Worm (Caenorhabditis elegans) whole organism, young adult: ENCODE results near the gene vps-2.

ENCODE experiments used
- B0019.2 ChIP-seq: fragments of 200-800 bp; sonication (Bioruptor generic); conservative IDR thresholded peaks from 2 replicates; pipeline ENCODE4 v1.3.6; 2022; ENCODE audit warnings: missing genetic modification reagents, missing genetic modification characterization, missing compliant biosample characterization
- B0035.1 ChIP-seq: sonication (generic microtip); optimal IDR thresholded peaks from 2 replicates; lab custom pipeline; 2016; ENCODE audit warnings: missing genetic modification characterization, mild to moderate bottlenecking, missing compliant biosample characterization, missing genotype, missing genetic modification reagents
- B0336.3 ChIP-seq: fragments of 200-800 bp; sonication (Bioruptor generic); IDR thresholded peaks from 2 replicates; pipeline ENCODE4 v1.3.6; 2022; ENCODE audit warnings: missing genetic modification characterization, missing compliant biosample characterization
- F33H1.4 ChIP-seq: fragments of 200-800 bp; sonication (Bioruptor generic); IDR thresholded peaks from 2 replicates; pipeline ENCODE4 v1.3.6; 2022; ENCODE audit warnings: missing genetic modification reagents, missing genetic modification characterization, missing compliant biosample characterization
- F39B2.1 ChIP-seq: fragments of 200-800 bp; sonication (Bioruptor generic); IDR thresholded peaks from 2 replicates; pipeline ENCODE4 v1.3.6; 2022; ENCODE audit warnings: missing genetic modification reagents, missing genetic modification characterization, missing compliant biosample characterization
- F49E8.2 ChIP-seq: sonication (generic microtip); optimal IDR thresholded peaks from 3 replicates; lab custom pipeline; 2017; ENCODE audit warnings: missing genetic modification characterization, mild to moderate bottlenecking, missing compliant biosample characterization, antibody characterized with exemption, moderate library complexity; ENCODE audit not compliant: insufficient read depth
- F52B5.7 ChIP-seq: sonication (generic microtip); optimal IDR thresholded peaks from 2 replicates; lab custom pipeline; 2016; ENCODE audit warnings: mild to moderate bottlenecking, missing genetic modification characterization, missing compliant biosample characterization
- F55B11.4 ChIP-seq: sonication (generic microtip); optimal IDR thresholded peaks from 2 replicates; lab custom pipeline; 2016; ENCODE audit warnings: missing compliant biosample characterization, missing genetic modification characterization, borderline replicate concordance; ENCODE audit not compliant: insufficient read depth
- F57A8.1 ChIP-seq: fragments of 200-800 bp; sonication (Bioruptor generic); optimal IDR thresholded peaks from 2 replicates; lab custom pipeline; 2018; ENCODE audit warnings: mild to moderate bottlenecking, missing genetic modification characterization, moderate library complexity, missing compliant biosample characterization
- F57C9.4 ChIP-seq: sonication (generic microtip); optimal IDR thresholded peaks from 2 replicates; lab custom pipeline; 2017; ENCODE audit warnings: mild to moderate bottlenecking, missing genetic modification characterization, missing compliant biosample characterization
- K11D2.4 ChIP-seq: fragments of 200-800 bp; sonication (Bioruptor generic); IDR thresholded peaks from 2 replicates; pipeline ENCODE4 v1.3.6; 2022; ENCODE audit warnings: missing genetic modification reagents, missing genetic modification characterization, missing compliant biosample characterization
- T26A5.8 ChIP-seq: sonication (generic microtip); optimal IDR thresholded peaks from 2 replicates; lab custom pipeline; 2016; ENCODE audit warnings: missing genetic modification characterization, missing compliant biosample characterization
- ama-1 ChIP-seq, 3 experiments: fragments of 150-350 bp in 1 of 3; sonication (generic microtip) in 2 of 3; optimal IDR thresholded peaks; 2 replicates each; lab custom pipeline; 2014 to 2018; ENCODE audit warnings: missing biosample characterization in 2 of 3, missing genetic modification characterization in 2 of 3, missing genetic modification reagents in 2 of 3
- aptf-2 ChIP-seq: fragments of 200-800 bp; sonication (Bioruptor generic); conservative IDR thresholded peaks from 2 replicates; pipeline ENCODE4 v1.3.6; 2022; ENCODE audit warnings: missing genetic modification reagents, missing genetic modification characterization, missing compliant biosample characterization
- aptf-3 ChIP-seq: fragments of 200-800 bp; sonication (Bioruptor generic); IDR thresholded peaks from 2 replicates; pipeline ENCODE4 v1.3.6; 2022; ENCODE audit warnings: missing genetic modification characterization, missing compliant biosample characterization
- atf-7 ChIP-seq: sonication (generic microtip); optimal IDR thresholded peaks from 2 replicates; lab custom pipeline; 2017; ENCODE audit warnings: mild to moderate bottlenecking, missing genetic modification characterization, missing compliant biosample characterization
- cebp-1 ChIP-seq, 2 experiments: fragments of 200-800 bp in 1 of 2; sonication (Bioruptor generic) in 1 of 2; sonication (generic microtip) in 1 of 2; IDR thresholded peaks in 1 of 2; optimal IDR thresholded peaks in 1 of 2; 2 replicates each; pipeline versions ENCODE4 v1.3.6 to Lab custom; 2017 to 2022; ENCODE audit warnings: missing compliant biosample characterization in 2 of 2, missing genetic modification characterization in 2 of 2, mild to moderate bottlenecking in 1 of 2, missing genetic modification reagents in 1 of 2, moderate library complexity in 1 of 2
- ceh-100 ChIP-seq: fragments of 200-800 bp; sonication (Bioruptor generic); IDR thresholded peaks from 2 replicates; pipeline ENCODE4 v1.3.6; 2022; ENCODE audit warnings: missing genetic modification reagents, missing genetic modification characterization, missing compliant biosample characterization
- ceh-40 ChIP-seq: fragments of 200-800 bp; sonication (Bioruptor generic); IDR thresholded peaks from 2 replicates; pipeline ENCODE4 v1.3.6; 2022; ENCODE audit warnings: missing genetic modification characterization, missing compliant biosample characterization
- dox-1 ChIP-seq: fragments of 200-800 bp; sonication (Bioruptor generic); IDR thresholded peaks from 2 replicates; pipeline ENCODE4 v1.3.6; 2022; ENCODE audit warnings: missing genetic modification reagents, missing genetic modification characterization, missing compliant biosample characterization
- dpff-1 ChIP-seq: sonication (generic microtip); optimal IDR thresholded peaks from 2 replicates; lab custom pipeline; 2017; ENCODE audit warnings: mild to moderate bottlenecking, missing genetic modification characterization, missing compliant biosample characterization
- dpl-1 ChIP-seq: fragments of 150-350 bp; optimal IDR thresholded peaks from 2 replicates; lab custom pipeline; 2014; ENCODE audit warnings: missing biosample characterization, missing genetic modification reagents, missing genetic modification characterization
- egl-18 ChIP-seq: fragments of 200-800 bp; sonication (Bioruptor generic); IDR thresholded peaks from 2 replicates; pipeline ENCODE4 v1.3.6; 2022; ENCODE audit warnings: missing genetic modification reagents, missing genetic modification characterization, missing compliant biosample characterization
- egrh-3 ChIP-seq: fragments of 200-800 bp; sonication (Bioruptor generic); IDR thresholded peaks from 2 replicates; pipeline ENCODE4 v1.3.6; 2022; ENCODE audit warnings: missing genetic modification reagents, missing genetic modification characterization, missing compliant biosample characterization
- hmg-1.2 ChIP-seq: fragments of 200-800 bp; sonication (Bioruptor generic); IDR thresholded peaks from 2 replicates; pipeline ENCODE4 v1.3.6; 2022; ENCODE audit warnings: missing genetic modification reagents, missing genetic modification characterization, missing compliant biosample characterization
- hrde-1 ChIP-seq: sonication (generic microtip); optimal IDR thresholded peaks from 2 replicates; lab custom pipeline; 2016; ENCODE audit warnings: missing genetic modification characterization, mild to moderate bottlenecking, missing compliant biosample characterization, moderate library complexity, missing genotype, missing genetic modification reagents, borderline replicate concordance
- hsf-1 ChIP-seq: fragments of 200-800 bp; sonication (Bioruptor generic); IDR thresholded peaks from 2 replicates; pipeline ENCODE4 v1.3.6; 2022; ENCODE audit warnings: missing genetic modification reagents, missing genetic modification characterization, missing compliant biosample characterization
- lin-35 ChIP-seq, 3 experiments: fragments of 150-350 bp in 2 of 3; sonication (generic microtip) in 1 of 3; optimal IDR thresholded peaks; 2 replicates each; lab custom pipeline; 2014 to 2018; ENCODE audit warnings: missing biosample characterization in 3 of 3, missing genetic modification characterization in 3 of 3, missing genetic modification reagents in 3 of 3
- lin-40 ChIP-seq: sonication (generic microtip); optimal IDR thresholded peaks from 2 replicates; lab custom pipeline; 2016; ENCODE audit warnings: missing genetic modification characterization, mild to moderate bottlenecking, missing compliant biosample characterization, missing genotype, missing genetic modification reagents
- lin-54 ChIP-seq: fragments of 200-800 bp; sonication (Bioruptor generic); optimal IDR thresholded peaks from 2 replicates; lab custom pipeline; 2018; ENCODE audit warnings: mild to moderate bottlenecking, missing genetic modification characterization, missing compliant biosample characterization
- madf-6 ChIP-seq: fragments of 200-800 bp; sonication (Bioruptor generic); IDR thresholded peaks from 2 replicates; pipeline ENCODE4 v1.3.6; 2022; ENCODE audit warnings: missing genetic modification reagents, missing genetic modification characterization, missing compliant biosample characterization
- mel-28 ChIP-seq: sonication (generic microtip); optimal IDR thresholded peaks from 2 replicates; lab custom pipeline; 2016; ENCODE audit warnings: borderline replicate concordance, mild to moderate bottlenecking, missing genetic modification characterization, missing compliant biosample characterization
- mes-4 ChIP-seq: sonication (generic microtip); optimal IDR thresholded peaks from 2 replicates; lab custom pipeline; 2016; ENCODE audit warnings: missing genotype, missing genetic modification characterization, missing compliant biosample characterization
- nfyb-1 ChIP-seq: fragments of 200-800 bp; sonication (Bioruptor generic); IDR thresholded peaks from 2 replicates; pipeline ENCODE4 v1.3.6; 2022; ENCODE audit warnings: missing genetic modification reagents, missing genetic modification characterization, missing compliant biosample characterization
- pha-4 ChIP-seq: fragments of 150-350 bp; sonication (generic microtip); optimal IDR thresholded peaks from 2 replicates; lab custom pipeline; 2014; ENCODE audit warnings: missing biosample characterization, missing genetic modification reagents, missing genetic modification characterization
- rec-8 ChIP-seq, 2 experiments: sonication (generic microtip); optimal IDR thresholded peaks; 2 replicates each; lab custom pipeline; 2016; ENCODE audit warnings: mild to moderate bottlenecking in 2 of 2, missing genetic modification characterization in 2 of 2, missing genetic modification reagents in 2 of 2, missing genotype in 2 of 2, missing biosample characterization in 1 of 2, missing compliant biosample characterization in 1 of 2, moderate library complexity in 1 of 2
- snpc-1.3 ChIP-seq: sonication (generic microtip); optimal IDR thresholded peaks from 2 replicates; lab custom pipeline; 2017; ENCODE audit warnings: missing genetic modification characterization, mild to moderate bottlenecking, missing compliant biosample characterization, antibody characterized with exemption, moderate library complexity, missing genotype, missing genetic modification reagents; ENCODE audit not compliant: insufficient read depth
- snpc-3.4 ChIP-seq: sonication (generic microtip); optimal IDR thresholded peaks from 2 replicates; lab custom pipeline; 2017; ENCODE audit warnings: missing genetic modification characterization, mild to moderate bottlenecking, missing compliant biosample characterization, antibody characterized with exemption, moderate library complexity, missing genotype, missing genetic modification reagents
- tbx-9 ChIP-seq: sonication (generic microtip); optimal IDR thresholded peaks from 2 replicates; lab custom pipeline; 2016; ENCODE audit warnings: borderline replicate concordance, missing genetic modification characterization, inconsistent platforms, missing compliant biosample characterization
- xnd-1 ChIP-seq: sonication (generic microtip); optimal IDR thresholded peaks from 2 replicates; lab custom pipeline; 2016; ENCODE audit warnings: missing genotype, missing genetic modification reagents, missing genetic modification characterization, missing compliant biosample characterization
- zfh-2 ChIP-seq: fragments of 200-800 bp; sonication (Bioruptor generic); conservative IDR thresholded peaks from 2 replicates; pipeline ENCODE4 v1.3.6; 2022; ENCODE audit warnings: missing genetic modification reagents, missing genetic modification characterization, missing compliant biosample characterization
- ztf-18 ChIP-seq: sonication (generic microtip); optimal IDR thresholded peaks from 2 replicates; lab custom pipeline; 2016; ENCODE audit warnings: missing genotype, mild to moderate bottlenecking, missing genetic modification characterization, missing compliant biosample characterization
- ztf-22 ChIP-seq: fragments of 200-800 bp; sonication (Bioruptor generic); optimal IDR thresholded peaks from 2 replicates; lab custom pipeline; 2018; ENCODE audit warnings: mild to moderate bottlenecking, missing genetic modification characterization, moderate library complexity, missing compliant biosample characterization

Gene vps-2

DNA sequence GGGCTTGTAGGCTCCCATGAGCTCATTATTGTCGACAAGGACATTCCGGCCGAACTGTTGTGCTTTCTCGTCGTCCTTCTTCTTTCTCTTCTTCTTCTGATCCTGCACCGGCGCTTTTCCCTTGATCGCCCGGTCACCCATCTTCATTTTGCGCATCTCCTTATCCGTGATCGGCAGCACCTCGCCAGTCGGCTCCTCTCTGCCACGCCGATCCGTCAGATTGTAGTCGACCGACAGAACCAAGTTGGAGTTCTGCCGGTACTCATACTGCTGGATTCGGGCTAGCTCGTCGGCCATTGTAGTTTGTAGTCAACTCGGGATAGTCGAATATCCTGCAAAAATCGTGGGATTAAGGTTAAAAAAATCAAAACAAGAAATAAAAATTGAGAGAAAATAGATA, 31.4 kb downstream of the vps-2 start, which contains the start of gene snrp-200 (continued):
- no peak for TF ChIP-seq mes-4 (tag; lab: Kevin White, UChicago)
- TF ChIP-seq F39B2.1 (GFP tag; lab: Robert Waterston, UW) = peak; percentile 23; the same call in 1 of the 2 replicates
- no peak for TF ChIP-seq cebp-1 (GFP tag; IDR thresholded peaks at IDR 0.05; lab: Robert Waterston, UW)
- TF ChIP-seq cebp-1 (tag; optimal IDR thresholded peaks at IDR 0.05; lab: Kevin White, UChicago) = peak; percentile 13
- no peak for TF ChIP-seq ama-1 (optimal IDR thresholded peaks at IDR 0.05; lab: Kevin White, UChicago)
- TF ChIP-seq ama-1 (GFP tag; optimal IDR thresholded peaks at IDR 0.05; lab: Kevin White, UChicago) = peak in 1 of 2 experiments; percentile 35
- TF ChIP-seq F52B5.7 (tag; lab: Kevin White, UChicago) = peak; percentile 93
- TF ChIP-seq F55B11.4 (tag; lab: Kevin White, UChicago) = no peak
- no peak for TF ChIP-seq K11D2.4 (GFP tag; lab: Robert Waterston, UW)
- no peak for TF ChIP-seq snpc-1.3 (tag; lab: Kevin White, UChicago)
- 0 out of 2 replicates have a peak, but pooled peaks have one; percentile 20 for TF ChIP-seq hmg-1.2 (GFP tag; lab: Robert Waterston, UW)
- peak; percentile 73 for TF ChIP-seq hrde-1 (tag; lab: Kevin White, UChicago)
- no peak for TF ChIP-seq rec-8 (tag; optimal IDR thresholded peaks at IDR 0.05; lab: Kevin White, UChicago)
- TF ChIP-seq ceh-40 (GFP tag; lab: Robert Waterston, UW) = no peak
- peak; percentile 0 for TF ChIP-seq lin-54
- TF ChIP-seq ztf-22 (GFP tag; lab: Kevin White, UChicago) = no peak
- TF ChIP-seq dpff-1 (tag; lab: Kevin White, UChicago) = peak; percentile 15
- TF ChIP-seq aptf-2 = no peak
- no peak for TF ChIP-seq F57C9.4 (tag; lab: Kevin White, UChicago)
- TF ChIP-seq mel-28 (tag; lab: Kevin White, UChicago) = no peak
- TF ChIP-seq F57A8.1 = peak; percentile 23
- no peak for TF ChIP-seq dpl-1 (GFP tag; lab: Kevin White, UChicago)
- TF ChIP-seq madf-6 (GFP tag; lab: Robert Waterston, UW) = peak; percentile 71
- no peak for TF ChIP-seq B0019.2
- TF ChIP-seq ceh-100 = peak; percentile 56; the same call in 1 of the 2 replicates
- TF ChIP-seq hsf-1 (GFP tag; lab: Robert Waterston, UW) = peak; percentile 84
- TF ChIP-seq lin-40 = no peak
- TF ChIP-seq atf-7 (tag; lab: Kevin White, UChicago) = peak; percentile 53
- no peak for TF ChIP-seq pha-4 (tag; lab: Kevin White, UChicago)
- no peak for TF ChIP-seq B0035.1 (tag; lab: Kevin White, UChicago)
- TF ChIP-seq B0336.3 = peak; percentile 87
- TF ChIP-seq T26A5.8 = peak; percentile 36
- no peak for TF ChIP-seq egl-18

DNA sequence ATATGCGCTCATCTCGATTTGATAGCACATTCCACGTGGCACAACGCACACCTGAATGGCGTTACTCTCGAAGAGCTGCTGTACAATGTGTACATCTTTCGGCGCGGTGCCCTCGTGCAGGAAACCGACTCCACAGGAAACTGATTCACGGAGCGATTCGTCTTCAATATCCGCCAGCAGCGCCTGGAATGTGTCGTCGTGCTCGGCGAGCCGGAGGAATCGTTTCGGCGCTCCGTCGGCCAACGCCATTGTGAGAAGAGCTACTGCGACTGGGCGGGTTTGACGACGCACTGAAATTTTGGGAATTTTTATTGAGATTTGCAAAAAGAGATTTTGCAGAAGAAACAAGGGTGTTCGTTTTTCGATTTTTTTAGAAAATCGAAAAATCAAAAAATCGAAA, 38.1 kb downstream of the vps-2 start:
- TF ChIP-seq snpc-3.4 (no peak), B0035.1 (tag; lab: Kevin White, UChicago) (no peak), ztf-18 (no peak), F49E8.2 (tag; lab: Kevin White, UChicago) (no peak), F33H1.4 (GFP tag; lab: Robert Waterston, UW) (no peak), egrh-3 (GFP tag; lab: Robert Waterston, UW) (peak; percentile 27; the same call in 1 of the 2 replicates), aptf-3 (GFP tag; lab: Robert Waterston, UW) (no peak), xnd-1 (tag; lab: Kevin White, UChicago) (no peak), F52B5.7 (tag; lab: Kevin White, UChicago) (peak; percentile 19), mes-4 (tag; lab: Kevin White, UChicago) (no peak), dpl-1 (GFP tag; lab: Kevin White, UChicago) (no peak), lin-35 (GFP tag; optimal IDR thresholded peaks at IDR 0.05; lab: Kevin White, UChicago) (no peak), tbx-9 (tag; lab: Kevin White, UChicago) (no peak), zfh-2 (GFP tag; lab: Robert Waterston, UW) (peak; percentile 73), ceh-100 (no peak), nfyb-1 (GFP tag; lab: Robert Waterston, UW) (no peak), dox-1 (GFP tag; lab: Robert Waterston, UW) (0 out of 2 replicates have a peak, but pooled peaks have one; percentile 10)
